Fruit fly (Drosophila melanogaster) Kc167 (cell line): ENCODE data around the gene Npc2f.

Experiments
- Myc ChIP-seq: fragments of >200 bp; optimal IDR thresholded peaks from 2 replicates; lab custom pipeline; 2017; ENCODE audit warnings: missing external identifiers
- Sin3A ChIP-seq: fragments of >200 bp; optimal IDR thresholded peaks from 2 replicates; lab custom pipeline; 2018; ENCODE audit warnings: missing external identifiers
- h ChIP-seq: fragments of >200 bp; optimal IDR thresholded peaks from 3 replicates; lab custom pipeline; 2018; ENCODE audit warnings: missing external identifiers
- insv ChIP-seq: fragments of >200 bp; optimal IDR thresholded peaks from 3 replicates; lab custom pipeline; 2018; ENCODE audit warnings: missing external identifiers
- psq ChIP-seq: fragments of >200 bp; optimal IDR thresholded peaks from 2 replicates; lab custom pipeline; 2017; ENCODE audit warnings: missing external identifiers
- ttk ChIP-seq: sonication (Bioruptor generic); optimal IDR thresholded peaks from 2 replicates; lab custom pipeline; 2017; ENCODE audit warnings: missing external identifiers

Gene Npc2f

DNA sequence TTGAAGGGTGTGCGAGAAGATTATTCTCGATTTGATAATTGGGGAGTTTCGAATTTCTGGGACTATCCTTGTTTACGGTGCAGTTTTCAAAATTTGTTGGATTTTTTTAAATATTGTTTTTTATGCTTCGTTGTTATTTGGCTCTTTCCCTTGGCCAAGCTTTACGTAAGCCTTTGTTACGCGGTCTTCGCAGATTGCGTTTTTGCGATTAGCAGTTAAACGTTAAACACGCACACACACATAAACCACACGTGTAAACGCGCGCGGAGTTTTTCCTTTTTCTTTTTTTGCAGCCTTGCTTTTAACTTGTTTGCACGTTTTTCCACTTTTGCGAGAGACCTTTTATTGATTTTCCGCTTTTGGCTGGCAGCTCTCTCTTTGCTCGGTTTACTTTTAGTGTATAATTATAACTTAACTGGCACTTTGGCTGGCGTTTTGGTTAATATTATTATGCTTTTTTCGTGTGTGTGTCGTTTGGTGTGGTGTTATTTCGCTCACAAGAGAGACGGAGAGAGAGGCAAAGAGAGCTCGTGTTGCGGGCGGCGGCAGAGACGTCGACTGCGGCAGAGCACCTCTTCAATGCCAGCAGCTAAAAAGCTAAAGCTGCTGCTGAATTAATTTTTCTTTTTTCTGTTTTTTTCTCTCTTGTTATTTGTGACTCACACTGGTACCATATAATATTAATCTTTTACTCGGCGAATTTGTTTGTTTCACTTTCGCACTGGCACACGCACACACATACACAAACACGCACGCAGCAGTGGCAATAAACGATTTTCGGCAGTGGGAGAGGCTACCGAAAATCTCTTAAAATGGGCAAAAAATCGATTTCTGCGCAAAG lies 33.0 kb upstream of the Npc2f start:
- TF ChIP-seq ttk (lab: Kevin White, UChicago) (no peak), Sin3A (lab: Kevin White, UChicago) (no peak), insv (no peak), h (lab: Kevin White, UChicago) (no peak), psq (lab: Kevin White, UChicago) (no peak), Myc (lab: Kevin White, UChicago) (no peak)

DNA sequence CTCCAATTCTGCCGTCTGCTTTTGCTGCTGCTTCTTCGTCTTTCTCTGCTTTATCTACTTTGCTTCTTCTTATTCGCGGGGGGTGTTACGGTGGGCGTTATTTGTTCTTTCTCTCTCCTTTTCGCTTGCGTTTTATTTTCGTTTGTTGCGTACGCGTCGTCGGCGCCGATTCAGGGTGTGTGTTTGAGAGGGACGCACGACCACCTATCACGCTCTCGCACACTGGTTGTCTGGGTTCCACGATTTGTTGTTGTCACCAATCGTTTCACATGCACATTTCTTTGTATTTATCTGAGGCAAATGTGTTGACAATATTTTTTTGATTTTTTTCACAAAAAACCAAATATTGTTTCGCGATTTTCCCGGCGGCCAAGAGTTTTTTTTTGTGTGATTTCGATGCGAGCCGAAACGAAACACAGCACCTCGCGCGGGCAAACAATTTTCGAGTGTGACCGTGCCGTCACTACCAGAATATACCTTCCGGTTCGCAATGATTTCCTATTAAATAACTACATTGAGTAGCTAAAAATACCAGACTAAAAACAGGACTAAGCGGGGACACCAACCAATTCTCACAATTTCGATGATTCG lies 32.3 kb upstream of the Npc2f start, which contains the start of gene Syx1A:
Gene Syx1A (minus strand): TSS at position 452 of the 591 bp plus-strand sequence.
- TF ChIP-seq h (lab: Kevin White, UChicago) (no peak), Myc (lab: Kevin White, UChicago) (no peak), insv (no peak), ttk (lab: Kevin White, UChicago) (no peak)

DNA sequence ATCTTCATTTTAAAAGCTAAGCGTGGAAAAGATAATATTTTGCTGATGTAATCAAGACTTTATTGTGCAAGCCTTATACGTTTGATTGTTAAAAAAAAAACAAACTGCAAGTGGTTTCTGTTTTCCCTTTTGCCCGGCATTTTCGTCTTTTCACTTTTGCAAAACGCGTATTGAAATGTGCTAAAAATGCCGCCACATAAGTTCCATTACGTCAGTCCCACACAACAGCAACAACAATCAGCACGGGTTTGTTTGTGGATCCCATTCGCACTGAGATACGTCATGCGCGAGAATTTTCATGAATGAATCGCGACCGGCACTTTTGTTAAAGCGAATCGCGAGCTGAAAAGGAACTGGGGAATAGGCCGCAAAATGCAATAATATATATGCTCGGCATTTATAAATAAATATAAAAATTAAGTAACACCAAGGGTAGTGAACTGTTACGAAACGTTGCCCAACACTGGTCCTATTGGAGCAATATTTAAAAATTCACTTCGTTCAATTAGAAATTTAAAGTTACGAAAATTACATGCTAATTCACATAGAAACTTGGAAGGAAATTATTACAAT lies 31.6 kb upstream of the Npc2f start:
- TF ChIP-seq ttk (lab: Kevin White, UChicago) (no peak), insv (no peak), Sin3A (lab: Kevin White, UChicago) (no peak), psq (lab: Kevin White, UChicago) (no peak), Myc (lab: Kevin White, UChicago) (no peak), h (lab: Kevin White, UChicago) (no peak)

DNA sequence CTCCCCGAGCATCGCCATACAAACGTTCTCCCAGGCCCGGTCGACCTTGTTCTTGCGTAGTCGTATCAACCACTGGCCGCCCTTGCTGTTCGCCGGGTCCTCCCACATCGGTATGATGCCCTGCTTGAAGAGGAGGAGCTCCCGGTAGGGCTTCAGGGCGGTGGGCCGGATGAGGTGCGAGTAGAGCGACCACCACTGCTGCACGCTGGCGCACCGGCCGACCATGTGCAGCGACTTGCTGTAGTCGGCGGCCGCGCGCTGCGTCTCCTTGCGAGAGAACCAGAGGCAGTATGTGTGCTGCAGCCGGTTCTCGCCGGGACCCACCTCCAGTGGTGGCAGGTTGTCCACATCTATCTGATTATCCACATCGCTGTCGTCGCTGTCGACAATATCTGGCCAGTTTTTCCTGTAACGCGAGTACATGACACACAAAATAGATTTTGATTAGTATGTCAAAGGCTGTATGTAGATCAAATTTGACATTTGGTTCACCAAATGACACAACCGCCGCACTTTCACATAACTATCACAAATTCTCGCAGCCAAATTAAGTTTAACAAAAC lies 30.7 kb upstream of the Npc2f start, which contains the start of gene CG10694:
Gene CG10694 (plus strand): TSS at position 513 of the 563 bp plus-strand sequence.
- TF ChIP-seq Sin3A (lab: Kevin White, UChicago) (no peak), psq (lab: Kevin White, UChicago) (no peak), Myc (lab: Kevin White, UChicago) (no peak), ttk (lab: Kevin White, UChicago) (no peak), h (lab: Kevin White, UChicago) (no peak), insv (no peak)

DNA sequence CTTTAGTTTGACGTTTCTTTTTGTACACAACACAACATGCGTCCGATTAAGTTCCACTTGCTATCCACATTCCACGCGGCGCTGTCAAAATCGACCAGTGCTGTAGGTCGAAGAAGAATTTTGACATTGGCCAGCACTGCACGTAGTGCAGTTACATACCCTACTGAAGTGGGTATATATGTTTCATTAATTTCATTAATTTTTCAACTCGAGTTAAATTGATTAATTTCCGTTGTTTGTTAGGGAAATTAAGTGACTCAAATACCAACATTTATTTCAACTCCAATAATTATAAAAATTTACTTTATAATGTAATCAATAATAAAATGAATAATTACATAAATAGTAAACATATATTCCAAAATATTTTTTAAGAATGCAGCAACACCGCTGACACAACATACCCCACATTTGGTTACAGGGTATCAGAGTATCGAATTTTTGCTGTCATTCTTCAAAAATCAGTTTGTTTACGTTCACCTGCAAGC lies 28.7 kb upstream of the Npc2f start, which contains the start of the genes eIF4EHP and CG18428:
Gene eIF4EHP (minus strand): TSS at position 59 of the 488 bp plus-strand sequence.
Gene CG18428 (plus strand): TSS at position 435 of the 488 bp plus-strand sequence.
- TF ChIP-seq ttk (lab: Kevin White, UChicago) (no peak), psq (lab: Kevin White, UChicago) (no peak), insv (no peak), Myc (lab: Kevin White, UChicago) (no peak), Sin3A (lab: Kevin White, UChicago) (no peak), h (lab: Kevin White, UChicago) (no peak)

DNA sequence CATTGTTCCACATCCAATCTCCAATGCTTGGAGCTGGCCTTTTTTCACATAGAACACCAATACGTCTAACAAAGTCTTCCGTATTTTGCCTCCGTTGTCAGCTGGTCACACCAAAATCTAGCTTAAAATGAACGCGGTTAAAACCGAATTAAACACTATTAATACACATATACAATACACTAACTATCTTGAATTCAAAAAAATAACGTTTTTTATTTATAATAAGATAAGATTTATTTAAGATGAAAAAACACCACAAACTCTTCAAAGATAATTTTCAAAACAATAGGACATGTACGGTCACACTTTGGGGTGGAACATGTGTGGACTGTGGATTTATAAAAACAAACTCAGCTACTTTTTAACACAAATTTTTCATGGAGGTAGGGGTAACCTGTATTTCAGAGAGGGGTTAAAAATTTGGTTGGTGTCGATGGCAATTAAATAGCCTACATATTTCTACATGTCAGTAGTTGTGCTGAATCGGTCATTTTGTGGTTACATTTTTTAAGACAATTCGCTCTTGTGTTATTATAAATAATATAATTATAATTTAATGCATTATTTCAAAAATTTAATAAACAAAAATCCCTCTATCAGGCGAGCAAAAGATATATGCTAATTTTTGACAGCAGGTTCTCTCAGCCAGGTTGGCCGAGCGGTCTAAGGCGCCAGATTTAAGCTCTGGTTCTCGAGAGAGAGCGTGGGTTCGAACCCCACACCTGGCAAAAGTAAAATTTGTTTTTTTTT lies 25.2 kb upstream of the Npc2f start, which contains the start of gene CG13605:
Gene CG13605 (minus strand): TSS at position 70 of the 750 bp plus-strand sequence.
- no peak for TF ChIP-seq insv
- TF ChIP-seq ttk (lab: Kevin White, UChicago): no peak
- TF ChIP-seq h (lab: Kevin White, UChicago): no peak
- TF ChIP-seq Sin3A (lab: Kevin White, UChicago): no peak
- no peak for TF ChIP-seq psq (lab: Kevin White, UChicago)
- no peak for TF ChIP-seq Myc (lab: Kevin White, UChicago)

DNA sequence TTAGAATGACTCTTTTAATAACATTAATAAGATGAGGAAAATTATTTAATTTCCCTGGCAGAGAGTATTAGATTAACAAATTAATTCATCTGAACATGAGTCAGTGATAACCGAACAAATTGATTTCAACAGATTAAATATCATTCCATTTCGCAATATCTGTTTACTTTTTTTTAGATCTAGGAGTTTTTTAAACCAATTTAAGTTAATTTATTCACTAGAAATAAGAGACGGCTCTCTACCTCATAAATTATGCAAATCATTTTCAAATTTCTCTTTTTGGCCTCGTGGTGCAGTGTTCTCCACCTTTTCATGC lies 24.7 kb upstream of the Npc2f start, which contains the start of gene Root:
Gene Root (plus strand): TSS at position 217 of the 316 bp plus-strand sequence.
- TF ChIP-seq insv (no peak), Sin3A (lab: Kevin White, UChicago) (no peak)

DNA sequence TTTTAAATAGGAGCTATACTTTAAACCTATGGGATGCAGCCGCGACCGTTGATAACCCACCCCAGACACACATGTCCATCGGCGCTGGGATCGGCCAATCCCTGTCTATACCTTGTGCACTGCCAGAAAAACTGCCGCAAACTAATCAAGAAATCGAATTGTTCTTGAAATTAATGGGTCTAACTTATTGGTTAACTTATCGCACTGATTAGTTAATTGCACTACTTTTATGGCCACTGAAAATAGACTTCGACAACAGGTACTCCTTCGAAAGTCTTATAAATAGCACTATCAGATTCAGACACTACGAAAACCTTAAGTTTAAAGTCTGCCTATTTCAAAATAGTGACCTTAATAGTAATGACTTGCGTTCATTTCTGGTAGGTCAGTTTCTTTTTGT lies 21.5 kb upstream of the Npc2f start, which contains the start of gene CG13607:
Gene CG13607 (minus strand): TSS at position 143 of the 400 bp plus-strand sequence.
- no peak for TF ChIP-seq Sin3A (lab: Kevin White, UChicago)
- TF ChIP-seq h (lab: Kevin White, UChicago): no peak
- TF ChIP-seq insv: no peak
- TF ChIP-seq psq (lab: Kevin White, UChicago): no peak
- no peak for TF ChIP-seq Myc (lab: Kevin White, UChicago)
- TF ChIP-seq ttk (lab: Kevin White, UChicago): no peak

DNA sequence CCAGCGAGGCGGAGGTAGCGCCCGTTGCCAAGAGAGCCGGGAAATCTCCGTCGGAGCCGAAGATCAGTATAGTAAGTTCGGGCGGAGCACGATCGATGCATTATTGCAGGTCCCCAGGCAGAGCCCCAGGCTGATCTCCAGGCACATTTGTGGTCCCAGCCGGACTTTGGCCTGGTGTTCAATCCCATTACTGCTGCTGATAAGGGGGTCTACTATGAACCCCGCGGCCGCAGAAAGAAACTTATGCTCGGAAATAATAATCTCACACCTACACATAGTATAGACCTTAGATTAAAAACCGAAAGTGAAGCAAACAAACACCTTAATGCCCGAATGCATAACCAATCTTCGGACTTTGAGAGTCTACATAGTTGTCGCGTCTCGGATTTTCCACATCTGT lies 20.7 kb upstream of the Npc2f start:
- TF ChIP-seq h (lab: Kevin White, UChicago) (no peak), insv (no peak), psq (lab: Kevin White, UChicago) (no peak), ttk (lab: Kevin White, UChicago) (no peak), Sin3A (lab: Kevin White, UChicago) (no peak), Myc (lab: Kevin White, UChicago) (no peak)

DNA sequence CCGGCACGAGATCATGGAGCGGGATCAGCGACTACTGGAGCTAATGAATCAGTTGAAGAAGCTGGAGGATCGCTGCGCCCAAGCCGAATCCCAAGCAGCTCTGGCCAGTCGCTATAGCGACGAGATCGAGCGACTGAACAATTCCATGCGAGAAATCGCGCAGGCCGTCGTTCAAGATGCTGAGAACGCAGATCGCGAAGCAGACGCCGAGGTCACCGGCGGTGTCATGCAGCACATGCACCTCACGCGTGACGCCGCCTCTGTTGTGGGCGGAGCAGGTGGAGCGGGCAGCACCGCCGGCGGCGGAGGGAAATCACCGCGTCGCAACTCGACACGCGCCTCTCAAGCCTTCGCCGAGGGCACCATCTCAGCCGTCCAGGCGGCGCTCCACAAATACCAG lies 16.0 kb upstream of the Npc2f start:
- TF ChIP-seq psq (lab: Kevin White, UChicago): no peak
- no peak for TF ChIP-seq Sin3A (lab: Kevin White, UChicago)
- TF ChIP-seq ttk (lab: Kevin White, UChicago): no peak
- no peak for TF ChIP-seq Myc (lab: Kevin White, UChicago)
- no peak for TF ChIP-seq h (lab: Kevin White, UChicago)
- no peak for TF ChIP-seq insv
